Worm (Caenorhabditis elegans) whole organism, L4 larva: ENCODE results near the gene hacl-1.

ENCODE experiments used
- D1046.2 ChIP-seq: fragments of 200-800 bp; sonication (Bioruptor generic); IDR thresholded peaks from 2 replicates; pipeline ENCODE4 v1.3.6; 2022; ENCODE audit warnings: missing genetic modification characterization, missing compliant biosample characterization
- F10B5.3 ChIP-seq: sonication (generic microtip); optimal IDR thresholded peaks from 2 replicates; lab custom pipeline; 2016; ENCODE audit warnings: mild to moderate bottlenecking, missing genetic modification characterization, missing compliant biosample characterization
- F44E2.7 ChIP-seq: fragments of 200-800 bp; sonication (Bioruptor generic); IDR thresholded peaks from 2 replicates; pipeline ENCODE4 v2.1.2; 2022; ENCODE audit warnings: missing genetic modification characterization, missing compliant biosample characterization
- F49E8.2 ChIP-seq: sonication (generic microtip); optimal IDR thresholded peaks from 2 replicates; lab custom pipeline; 2016; ENCODE audit warnings: missing compliant biosample characterization, mild to moderate bottlenecking, missing genetic modification characterization, borderline replicate concordance
- T20F7.1 ChIP-seq: fragments of 200-800 bp; sonication (Bioruptor generic); optimal IDR thresholded peaks from 2 replicates; lab custom pipeline; 2018; ENCODE audit warnings: mild to moderate bottlenecking, missing genetic modification characterization, missing compliant biosample characterization
- T26A8.4 ChIP-seq: fragments of 200-800 bp; sonication (Bioruptor generic); IDR thresholded peaks from 2 replicates; pipeline ENCODE4 v1.3.6; 2022; ENCODE audit warnings: missing genetic modification characterization, missing compliant biosample characterization
- Y105C5A.15 ChIP-seq: fragments of 200-800 bp; sonication (Bioruptor generic); IDR thresholded peaks from 2 replicates; pipeline ENCODE4 v1.3.6; 2022; ENCODE audit warnings: missing genetic modification characterization, missing compliant biosample characterization
- Y75B8A.6 ChIP-seq: fragments of 200-800 bp; sonication (Bioruptor generic); IDR thresholded peaks from 2 replicates; pipeline ENCODE4 v1.3.6; 2022; ENCODE audit warnings: missing genetic modification reagents, missing genetic modification characterization, missing compliant biosample characterization
- ZK337.2 ChIP-seq: fragments of 200-800 bp; sonication (Bioruptor generic); IDR thresholded peaks from 2 replicates; pipeline ENCODE4 v1.3.6; 2022; ENCODE audit warnings: missing genetic modification reagents, missing genetic modification characterization, missing compliant biosample characterization
- ZK546.5 ChIP-seq, 2 experiments: sonication (generic microtip); optimal IDR thresholded peaks; 2 replicates each; lab custom pipeline; 2017; ENCODE audit warnings: missing biosample characterization in 2 of 2, missing genetic modification characterization in 2 of 2
- aly-2 ChIP-seq: sonication (generic microtip); optimal IDR thresholded peaks from 2 replicates; lab custom pipeline; 2018; ENCODE audit warnings: missing biosample characterization, missing genetic modification characterization
- attf-4 ChIP-seq: sonication (generic microtip); optimal IDR thresholded peaks from 3 replicates; lab custom pipeline; 2017; ENCODE audit warnings: missing biosample characterization, missing genetic modification characterization
- ceh-20 ChIP-seq: fragments of 200-800 bp; sonication (Bioruptor generic); IDR thresholded peaks from 2 replicates; pipeline ENCODE4 v1.3.6; 2022; ENCODE audit warnings: missing genetic modification reagents, missing genetic modification characterization, missing compliant biosample characterization
- ceh-44 ChIP-seq: fragments of 200-800 bp; sonication (Bioruptor generic); IDR thresholded peaks from 2 replicates; pipeline ENCODE4 v1.3.6; 2022; ENCODE audit warnings: missing genetic modification reagents, missing genetic modification characterization, missing compliant biosample characterization
- ceh-82 ChIP-seq: sonication (generic microtip); optimal IDR thresholded peaks from 2 replicates; lab custom pipeline; 2017; ENCODE audit warnings: missing biosample characterization, missing genetic modification characterization
- cey-2 ChIP-seq: sonication (generic microtip); optimal IDR thresholded peaks from 3 replicates; lab custom pipeline; 2017; ENCODE audit warnings: missing genetic modification characterization, mild to moderate bottlenecking, missing compliant biosample characterization, antibody characterized with exemption, borderline replicate concordance; ENCODE audit not compliant: insufficient read depth
- ctbp-1 ChIP-seq: fragments of 200-800 bp; sonication (Bioruptor generic); IDR thresholded peaks from 2 replicates; pipeline ENCODE4 v1.3.6; 2022; ENCODE audit warnings: missing genetic modification reagents, missing genetic modification characterization, missing compliant biosample characterization
- daf-12 ChIP-seq: fragments of 150-350 bp; optimal IDR thresholded peaks from 2 replicates; lab custom pipeline; 2014; ENCODE audit warnings: missing biosample characterization, missing genetic modification reagents, missing genetic modification characterization
- daf-16 ChIP-seq, 3 experiments: sonication (generic microtip); optimal IDR thresholded peaks; 2 replicates each; lab custom pipeline; 2016 to 2017; ENCODE audit warnings: missing genetic modification characterization in 3 of 3, missing genetic modification reagents in 3 of 3, mild to moderate bottlenecking in 2 of 3, missing compliant biosample characterization in 2 of 3, missing biosample characterization in 1 of 3, moderate library complexity in 1 of 3
- daf-19 ChIP-seq: fragments of 200-800 bp; sonication (Bioruptor generic); conservative IDR thresholded peaks from 2 replicates; pipeline ENCODE4 v1.3.6; 2022; ENCODE audit warnings: missing genetic modification characterization, missing compliant biosample characterization
- daf-8 ChIP-seq: fragments of 200-800 bp; sonication (Bioruptor generic); IDR thresholded peaks from 2 replicates; pipeline ENCODE4 v1.3.6; 2022; ENCODE audit warnings: missing genetic modification characterization, missing compliant biosample characterization
- dmd-8 ChIP-seq: fragments of 200-800 bp; sonication (Bioruptor generic); IDR thresholded peaks from 2 replicates; pipeline ENCODE4 v1.3.6; 2022; ENCODE audit warnings: missing genetic modification characterization, missing compliant biosample characterization
- dmd-9 ChIP-seq: fragments of 200-800 bp; sonication (Bioruptor generic); IDR thresholded peaks from 2 replicates; pipeline ENCODE4 v1.3.6; 2022; ENCODE audit warnings: missing genetic modification reagents, missing genetic modification characterization, missing compliant biosample characterization
- dve-1 ChIP-seq: sonication (generic microtip); optimal IDR thresholded peaks from 2 replicates; lab custom pipeline; 2017; ENCODE audit warnings: antibody characterized with exemption, mild to moderate bottlenecking, missing genetic modification characterization, missing compliant biosample characterization; ENCODE audit not compliant: insufficient read depth
- egl-43 ChIP-seq: fragments of 200-800 bp; sonication (Bioruptor generic); IDR thresholded peaks from 2 replicates; pipeline ENCODE4 v1.3.6; 2022; ENCODE audit warnings: missing genetic modification reagents, missing genetic modification characterization, missing compliant biosample characterization
- gei-8 ChIP-seq: fragments of 200-800 bp; sonication (Bioruptor generic); optimal IDR thresholded peaks from 2 replicates; lab custom pipeline; 2018; ENCODE audit warnings: mild to moderate bottlenecking, missing genetic modification characterization, missing compliant biosample characterization
- hmg-1.1 ChIP-seq: fragments of 200-800 bp; sonication (Bioruptor generic); IDR thresholded peaks from 2 replicates; pipeline ENCODE4 v1.3.6; 2022; ENCODE audit warnings: missing genetic modification reagents, missing genetic modification characterization, missing compliant biosample characterization
- lin-29 ChIP-seq: fragments of 200-800 bp; sonication (Bioruptor generic); IDR thresholded peaks from 2 replicates; pipeline ENCODE4 v1.3.6; 2022; ENCODE audit warnings: missing genetic modification reagents, missing genetic modification characterization, missing compliant biosample characterization
- lir-3 ChIP-seq: sonication (generic microtip); optimal IDR thresholded peaks from 2 replicates; lab custom pipeline; 2016; ENCODE audit warnings: mild to moderate bottlenecking, missing genetic modification characterization, missing compliant biosample characterization
- madf-5 ChIP-seq, 2 experiments: fragments of 200-800 bp; sonication (Bioruptor generic); IDR thresholded peaks; 2 replicates each; pipeline ENCODE4 v1.3.6; 2022; ENCODE audit warnings: missing compliant biosample characterization in 2 of 2, missing genetic modification characterization in 2 of 2
- mep-1 ChIP-seq: fragments of 150-350 bp; sonication (generic microtip); optimal IDR thresholded peaks from 3 replicates; lab custom pipeline; 2014; ENCODE audit warnings: missing biosample characterization, missing genetic modification characterization
- mes-2 ChIP-seq: sonication (generic microtip); optimal IDR thresholded peaks from 2 replicates; lab custom pipeline; 2016; ENCODE audit warnings: missing genotype, mild to moderate bottlenecking, missing genetic modification characterization, missing compliant biosample characterization; ENCODE audit not compliant: poor library complexity, severe bottlenecking
- mxl-2 ChIP-seq: fragments of 200-800 bp; sonication (Bioruptor generic); conservative IDR thresholded peaks from 2 replicates; pipeline ENCODE4 v1.3.6; 2022; ENCODE audit warnings: missing genetic modification reagents, missing genetic modification characterization, missing compliant biosample characterization
- mxl-3 ChIP-seq: fragments of 200-800 bp; sonication (Bioruptor generic); optimal IDR thresholded peaks from 2 replicates; lab custom pipeline; 2018; ENCODE audit warnings: mild to moderate bottlenecking, missing genetic modification characterization, missing compliant biosample characterization
- nhr-102 ChIP-seq: sonication (generic microtip); optimal IDR thresholded peaks from 2 replicates; lab custom pipeline; 2016; ENCODE audit warnings: mild to moderate bottlenecking, missing genetic modification characterization, moderate library complexity, missing compliant biosample characterization
- nhr-111 ChIP-seq: fragments of 200-800 bp; sonication (Bioruptor generic); optimal IDR thresholded peaks from 2 replicates; lab custom pipeline; 2018; ENCODE audit warnings: mild to moderate bottlenecking, missing genetic modification characterization, missing compliant biosample characterization
- nhr-28 ChIP-seq: fragments of 150-350 bp; optimal IDR thresholded peaks from 2 replicates; lab custom pipeline; 2014; ENCODE audit warnings: missing biosample characterization, missing genetic modification characterization
- nhr-6 ChIP-seq: fragments of 150-350 bp; optimal IDR thresholded peaks from 2 replicates; lab custom pipeline; 2014; ENCODE audit warnings: missing biosample characterization, missing genetic modification characterization
- nhr-77 ChIP-seq: fragments of 150-350 bp; optimal IDR thresholded peaks from 2 replicates; lab custom pipeline; 2014; ENCODE audit warnings: missing biosample characterization, missing genetic modification characterization
- php-3 ChIP-seq: fragments of 200-800 bp; sonication (Bioruptor generic); IDR thresholded peaks from 2 replicates; pipeline ENCODE4 v1.3.6; 2022; ENCODE audit warnings: missing genetic modification reagents, missing genetic modification characterization, missing compliant biosample characterization
- rbr-2 ChIP-seq: sonication (generic microtip); optimal IDR thresholded peaks from 2 replicates; lab custom pipeline; 2016; ENCODE audit warnings: missing genotype, missing genetic modification characterization, missing compliant biosample characterization
- snpc-1.2 ChIP-seq: fragments of 200-800 bp; sonication (Bioruptor generic); IDR thresholded peaks from 2 replicates; pipeline ENCODE4 v1.3.6; 2022; ENCODE audit warnings: missing genetic modification reagents, missing genetic modification characterization, missing compliant biosample characterization
- spr-1 ChIP-seq: sonication (generic microtip); optimal IDR thresholded peaks from 2 replicates; lab custom pipeline; 2016; ENCODE audit warnings: mild to moderate bottlenecking, missing genetic modification characterization, missing compliant biosample characterization
- tag-97 ChIP-seq: fragments of 200-800 bp; sonication (Bioruptor generic); IDR thresholded peaks from 2 replicates; pipeline ENCODE4 v1.3.6; 2022; ENCODE audit warnings: missing genetic modification characterization, missing compliant biosample characterization
- tra-1 ChIP-seq: fragments of 200-800 bp; sonication (Bioruptor generic); IDR thresholded peaks from 2 replicates; pipeline ENCODE4 v1.3.6; 2022; ENCODE audit warnings: missing genetic modification reagents, missing genetic modification characterization, missing compliant biosample characterization
- unc-130 ChIP-seq: sonication (generic microtip); optimal IDR thresholded peaks from 2 replicates; lab custom pipeline; 2016; ENCODE audit warnings: missing genetic modification reagents, missing genetic modification characterization, missing compliant biosample characterization
- zfp-3 ChIP-seq: fragments of 200-800 bp; sonication (Bioruptor generic); conservative IDR thresholded peaks from 2 replicates; pipeline ENCODE4 v1.3.6; 2022; ENCODE audit warnings: missing genetic modification reagents, missing genetic modification characterization, missing compliant biosample characterization
- zip-2 ChIP-seq: fragments of 150-350 bp; optimal IDR thresholded peaks from 2 replicates; lab custom pipeline; 2014; ENCODE audit warnings: missing biosample characterization, missing genetic modification characterization
- ztf-11 ChIP-seq: fragments of 150-350 bp; optimal IDR thresholded peaks from 2 replicates; lab custom pipeline; 2014; ENCODE audit warnings: missing biosample characterization, missing genetic modification characterization

Gene hacl-1

ce11 chrII:11467541-11467940 is 25.2 kb downstream of the hacl-1 start, which contains the start of gene klp-17:
TSS of gene klp-17 (minus strand) at chrII:11467641.
- TF ChIP-seq nhr-28 (tag; lab: Kevin White, UChicago) = no peak
- no peak for TF ChIP-seq Y105C5A.15 (GFP tag; lab: Robert Waterston, UW)
- TF ChIP-seq F10B5.3 = no peak
- TF ChIP-seq egl-43 = no peak
- no peak for TF ChIP-seq daf-19 (GFP tag; lab: Robert Waterston, UW)
- no peak for TF ChIP-seq F49E8.2 (tag; lab: Kevin White, UChicago)
- no peak for TF ChIP-seq lir-3 (tag; lab: Kevin White, UChicago)
- no peak for TF ChIP-seq rbr-2 (tag; lab: Kevin White, UChicago)
- TF ChIP-seq tra-1 (GFP tag; lab: Robert Waterston, UW) = no peak

- no peak for TF ChIP-seq ceh-82 (tag; lab: Kevin White, UChicago)
- peak; percentile 60 for TF ChIP-seq spr-1 (tag; lab: Kevin White, UChicago)
- peak; percentile 79 for TF ChIP-seq dve-1 (tag; lab: Kevin White, UChicago)
- no peak for TF ChIP-seq dmd-8 (GFP tag; lab: Robert Waterston, UW)
- TF ChIP-seq nhr-102 = peak; percentile 30
- TF ChIP-seq ceh-20 (GFP tag; lab: Robert Waterston, UW) = no peak
- TF ChIP-seq zip-2 (tag; lab: Kevin White, UChicago) = peak; percentile 54
- TF ChIP-seq daf-8 = no peak
- no peak for TF ChIP-seq unc-130 (GFP tag; lab: Kevin White, UChicago)
- TF ChIP-seq hmg-1.1 (GFP tag; lab: Robert Waterston, UW) = peak; percentile 45; the same call in 1 of the 2 replicates
- peak in 1 of 2 experiments; percentile 3 for TF ChIP-seq daf-16 (GFP tag; optimal IDR thresholded peaks at IDR 0.05; lab: Kevin White, UChicago)
- peak; percentile 68 for TF ChIP-seq daf-16 (tag; optimal IDR thresholded peaks at IDR 0.05; lab: Kevin White, UChicago)
- no peak for TF ChIP-seq nhr-111 (GFP tag; lab: Kevin White, UChicago)
- TF ChIP-seq tag-97 (GFP tag; lab: Robert Waterston, UW) = no peak
- TF ChIP-seq dmd-9 (GFP tag; lab: Robert Waterston, UW) = no peak
- TF ChIP-seq cey-2 = no peak
- no peak for TF ChIP-seq ZK337.2 (GFP tag; lab: Robert Waterston, UW)
- peak; percentile 51 for TF ChIP-seq nhr-6 (tag; lab: Kevin White, UChicago)
- no peak for TF ChIP-seq ztf-11
- TF ChIP-seq T20F7.1 (GFP tag; lab: Kevin White, UChicago) = peak; percentile 56
- no peak for TF ChIP-seq ctbp-1 (GFP tag; lab: Robert Waterston, UW)
- TF ChIP-seq D1046.2 (GFP tag; lab: Robert Waterston, UW) = no peak
- no peak for TF ChIP-seq Y75B8A.6 (GFP tag; lab: Robert Waterston, UW)
- no peak for TF ChIP-seq egl-43
- TF ChIP-seq ZK546.5 (tag; optimal IDR thresholded peaks at IDR 0.05; lab: Kevin White, UChicago) = no peak
- no peak for TF ChIP-seq gei-8 (GFP tag; lab: Kevin White, UChicago)
- TF ChIP-seq zfp-3 (GFP tag; lab: Robert Waterston, UW) = no peak
- no peak for TF ChIP-seq madf-5 (GFP tag; IDR thresholded peaks at IDR 0.05; lab: Robert Waterston, UW)
- no peak for TF ChIP-seq ceh-44 (GFP tag; lab: Robert Waterston, UW)
- no peak for TF ChIP-seq aly-2 (tag; lab: Kevin White, UChicago)
- peak; percentile 63; the same call in 1 of the 2 replicates for TF ChIP-seq T26A8.4 (GFP tag; lab: Robert Waterston, UW)
- TF ChIP-seq mep-1 (tag; lab: Kevin White, UChicago) = peak; percentile 67
- no peak for TF ChIP-seq daf-12
- TF ChIP-seq mxl-2 (GFP tag; lab: Robert Waterston, UW) = no peak
- TF ChIP-seq mxl-3 (GFP tag; lab: Kevin White, UChicago) = peak; percentile 91
- no peak for TF ChIP-seq attf-4 (tag; lab: Kevin White, UChicago)
- TF ChIP-seq lin-29 = no peak
- peak; percentile 74 for TF ChIP-seq php-3 (GFP tag; lab: Robert Waterston, UW)
- peak; percentile 20 for TF ChIP-seq nhr-77 (tag; lab: Kevin White, UChicago)
- TF ChIP-seq mes-2 (tag; lab: Kevin White, UChicago) = peak; percentile 79
- TF ChIP-seq snpc-1.2 (GFP tag; lab: Robert Waterston, UW) = no peak
- TF ChIP-seq F44E2.7 = no peak
Measured at ce11 chrII:11464427-11464944, 28.3 kb downstream of the hacl-1 start, which contains the start of the genes aars-1 and rga-1. TSS of gene aars-1 (minus strand) at chrII:11464497. TSS of gene rga-1 (plus strand) at chrII:11464894.
